Worm (Caenorhabditis elegans) whole organism, L1 larva: ENCODE data around the gene srlf-29.
"Not testable (repeated sequence)": the region's sequence is repeated elsewhere in the genome, so short reads cannot be mapped to it uniquely, and the experiment has no call there.

ENCODE experiments used
- aly-2 ChIP-seq: fragments of 150-350 bp; optimal IDR thresholded peaks from 2 replicates; lab custom pipeline; 2014; ENCODE audit warnings: missing biosample characterization, missing genetic modification characterization
- ces-1 ChIP-seq: fragments of 150-350 bp; optimal IDR thresholded peaks from 2 replicates; lab custom pipeline; 2014; ENCODE audit warnings: missing biosample characterization, missing genetic modification reagents, missing genetic modification characterization
- grh-1 ChIP-seq: fragments of 200-800 bp; sonication (Bioruptor generic); IDR thresholded peaks from 2 replicates; pipeline ENCODE4 v1.3.6; 2022; ENCODE audit warnings: missing genetic modification reagents, missing genetic modification characterization, missing compliant biosample characterization
- hpl-2 ChIP-seq: fragments of 150-350 bp; optimal IDR thresholded peaks from 2 replicates; lab custom pipeline; 2014; ENCODE audit warnings: missing biosample characterization, missing genetic modification reagents, missing genetic modification characterization
- lin-39 ChIP-seq: fragments of 150-350 bp; optimal IDR thresholded peaks from 2 replicates; lab custom pipeline; 2014; ENCODE audit warnings: missing biosample characterization, missing genetic modification reagents, missing genetic modification characterization
- unc-30 ChIP-seq: sonication (generic microtip); optimal IDR thresholded peaks from 2 replicates; lab custom pipeline; 2017; ENCODE audit warnings: missing biosample characterization, missing genetic modification characterization

DNA sequence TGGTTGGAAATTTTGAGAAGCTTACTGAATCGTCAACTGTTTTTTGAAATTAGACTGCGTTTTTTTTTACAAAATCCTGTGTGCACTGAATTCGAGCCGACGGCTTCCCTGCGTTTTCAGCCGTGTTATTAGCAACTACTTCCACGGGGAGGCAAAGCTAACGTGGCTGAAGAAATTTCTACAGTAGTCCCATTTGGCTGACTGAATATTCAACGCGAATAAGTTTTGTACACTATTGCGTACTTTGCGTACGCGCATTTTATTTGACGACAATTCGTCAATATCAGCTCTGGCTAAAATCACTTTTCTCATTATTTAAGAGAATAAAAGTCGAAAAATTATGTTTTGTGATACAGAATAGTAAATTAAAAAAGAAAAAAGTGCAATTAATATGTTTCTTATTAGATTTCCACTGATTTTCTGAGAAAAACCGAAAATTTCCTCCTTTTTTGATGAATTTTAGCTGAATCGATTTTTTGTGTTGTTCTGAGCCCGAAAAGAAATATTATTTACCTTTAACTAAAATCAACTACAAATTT is 4.8 kb upstream of the srlf-29 start:
- not testable (repeated sequence) for TF ChIP-seq hpl-2; unc-30; ces-1 (GFP tag; lab: Kevin White, UChicago); grh-1 (GFP tag; lab: Robert Waterston, UW); aly-2 (tag; lab: Kevin White, UChicago); lin-39 (tag; lab: Kevin White, UChicago)
